Fruit fly (Drosophila melanogaster) whole organism, wandering third instar larva: ENCODE results near the gene kon.

Source experiments
- CrebA ChIP-seq: fragments of 200-800 bp; sonication (Bioruptor generic); optimal IDR thresholded peaks from 2 replicates; lab custom pipeline; 2016; ENCODE audit warnings: missing biosample characterization, mild to moderate bottlenecking, missing genetic modification characterization, borderline replicate concordance
- Dfd ChIP-seq: fragments of >200 bp; optimal IDR thresholded peaks from 2 replicates; lab custom pipeline; 2017; ENCODE audit warnings: missing biosample characterization, missing genetic modification characterization
- Dif ChIP-seq: fragments of 200-275, 200-300 bp; sonication (Bioruptor generic); optimal IDR thresholded peaks from 2 replicates; lab custom pipeline; 2018; ENCODE audit warnings: missing biosample characterization, missing genetic modification characterization; ENCODE audit not compliant: partially characterized antibody
- GATAd ChIP-seq: sonication (Bioruptor generic); optimal IDR thresholded peaks from 2 replicates; lab custom pipeline; 2016; ENCODE audit warnings: missing biosample characterization, missing genetic modification characterization
- HLH106 ChIP-seq: fragments of 200-800 bp; optimal IDR thresholded peaks from 3 replicates; lab custom pipeline; 2019; ENCODE audit warnings: missing biosample characterization, mild to moderate bottlenecking, missing genetic modification characterization, moderate library complexity
- Hnf4 ChIP-seq: fragments of 200-800 bp; sonication (Bioruptor generic); optimal IDR thresholded peaks from 2 replicates; lab custom pipeline; 2016; ENCODE audit warnings: missing biosample characterization, mild to moderate bottlenecking, missing genetic modification characterization
- Hr78 ChIP-seq: fragments of >200 bp; optimal IDR thresholded peaks from 2 replicates; lab custom pipeline; 2017; ENCODE audit warnings: missing biosample characterization, missing genetic modification characterization
- Hr83 ChIP-seq: fragments of 200-300 bp; sonication (Bioruptor generic); optimal IDR thresholded peaks from 2 replicates; lab custom pipeline; 2016; ENCODE audit warnings: missing biosample characterization, mild to moderate bottlenecking, missing genetic modification characterization, moderate library complexity; ENCODE audit not compliant: poor library complexity, severe bottlenecking
- N ChIP-seq: fragments of >200 bp; optimal IDR thresholded peaks from 2 replicates; lab custom pipeline; 2018; ENCODE audit warnings: missing biosample characterization, missing external identifiers, missing genetic modification characterization
- Sp1 ChIP-seq: fragments of 200-800 bp; sonication (Bioruptor generic); optimal IDR thresholded peaks from 3 replicates; lab custom pipeline; 2019; ENCODE audit warnings: missing biosample characterization, mild to moderate bottlenecking, missing genetic modification characterization, moderate library complexity
- Vsx2 ChIP-seq: fragments of 200-300, 225-300 bp; sonication (Bioruptor generic); optimal IDR thresholded peaks from 2 replicates; lab custom pipeline; 2018; ENCODE audit warnings: missing biosample characterization, missing genetic modification characterization; ENCODE audit not compliant: partially characterized antibody
- br ChIP-seq: fragments of 200-800 bp; sonication (Bioruptor generic); optimal IDR thresholded peaks from 2 replicates; lab custom pipeline; 2016; ENCODE audit warnings: missing biosample characterization, missing genetic modification characterization
- dl ChIP-seq, 2 experiments: fragments of 175-275, 200-275 bp in 1 of 2; fragments of 200-275 bp in 1 of 2; sonication (Bioruptor generic); optimal IDR thresholded peaks; lab custom pipeline; 2018; ENCODE audit warnings: mild to moderate bottlenecking in 2 of 2, missing biosample characterization in 2 of 2, missing genetic modification characterization in 2 of 2, moderate library complexity in 2 of 2; ENCODE audit not compliant: partially characterized antibody in 2 of 2, insufficient read depth in 1 of 2
- dmrt93B ChIP-seq: fragments of 200-800 bp; sonication (Bioruptor generic); optimal IDR thresholded peaks from 2 replicates; lab custom pipeline; 2018; ENCODE audit warnings: missing biosample characterization, mild to moderate bottlenecking, missing genetic modification characterization
- dsf ChIP-seq: sonication (Bioruptor generic); optimal IDR thresholded peaks from 2 replicates; lab custom pipeline; 2016; ENCODE audit warnings: missing biosample characterization, missing genetic modification characterization, borderline replicate concordance
- ey ChIP-seq: fragments of 200-800 bp; sonication (Bioruptor generic); optimal IDR thresholded peaks from 2 replicates; lab custom pipeline; 2016; ENCODE audit warnings: missing biosample characterization, missing genetic modification characterization
- foxo ChIP-seq, 2 experiments: fragments of 200-800 bp; sonication (Bioruptor generic); optimal IDR thresholded peaks; 2 replicates in 1 of 2; 3 replicates in 1 of 2; lab custom pipeline; 2016 to 2017; ENCODE audit warnings: missing biosample characterization in 2 of 2, missing genetic modification characterization in 2 of 2
- fru ChIP-seq: fragments of 200-800 bp; sonication (Bioruptor generic); optimal IDR thresholded peaks from 3 replicates; lab custom pipeline; 2016; ENCODE audit warnings: missing biosample characterization, mild to moderate bottlenecking, missing genetic modification characterization
- h ChIP-seq: fragments of 200-800 bp; sonication (Bioruptor generic); optimal IDR thresholded peaks from 3 replicates; lab custom pipeline; 2016; ENCODE audit warnings: missing biosample characterization, mild to moderate bottlenecking, missing genetic modification characterization
- jim ChIP-seq: fragments of 175-275, 200-325 bp; sonication (Bioruptor generic); optimal IDR thresholded peaks from 2 replicates; lab custom pipeline; 2016; ENCODE audit warnings: missing biosample characterization, mild to moderate bottlenecking, missing genetic modification characterization
- lola ChIP-seq: fragments of >200 bp; optimal IDR thresholded peaks from 2 replicates; lab custom pipeline; 2017; ENCODE audit warnings: missing biosample characterization, missing genetic modification characterization
- psq ChIP-seq: fragments of 200-800 bp; sonication (Bioruptor generic); optimal IDR thresholded peaks from 3 replicates; lab custom pipeline; 2017; ENCODE audit warnings: missing biosample characterization, mild to moderate bottlenecking, missing genetic modification characterization, moderate library complexity
- rgr ChIP-seq: fragments of 200-800 bp; sonication (Bioruptor generic); optimal IDR thresholded peaks from 3 replicates; lab custom pipeline; 2016; ENCODE audit warnings: missing biosample characterization, mild to moderate bottlenecking, missing genetic modification characterization
- sage ChIP-seq: fragments of 200-800 bp; sonication (Bioruptor generic); optimal IDR thresholded peaks from 2 replicates; lab custom pipeline; 2016; ENCODE audit warnings: missing biosample characterization, mild to moderate bottlenecking, missing genetic modification characterization
- sv ChIP-seq: fragments of 200-800 bp; sonication (Bioruptor generic); optimal IDR thresholded peaks from 3 replicates; lab custom pipeline; 2016; ENCODE audit warnings: missing biosample characterization, missing genetic modification characterization
- tai ChIP-seq: sonication (Bioruptor generic); optimal IDR thresholded peaks from 2 replicates; lab custom pipeline; 2016; ENCODE audit warnings: missing biosample characterization, missing genetic modification characterization
- woc ChIP-seq: sonication (Bioruptor generic); optimal IDR thresholded peaks from 2 replicates; lab custom pipeline; 2016; ENCODE audit warnings: missing biosample characterization, mild to moderate bottlenecking, missing genetic modification characterization

kon gene

dm6 chr2L:18469544-18470109 is 34.2 kb downstream of the kon start:
- TF ChIP-seq Vsx2 (GFP tag; lab: Kevin White, UChicago) (peak; percentile 62), woc (GFP tag; lab: Kevin White, UChicago) (no peak), psq (GFP tag; lab: Kevin White, UChicago) (peak; percentile 31)

dm6 chr2L:18468607-18469015 is 35.2 kb downstream of the kon start:
- no peak for TF ChIP-seq sv (GFP tag; lab: Kevin White, UChicago)
- no peak for TF ChIP-seq tai (GFP tag; lab: Kevin White, UChicago)
- peak; percentile 23 for TF ChIP-seq br (GFP tag; lab: Kevin White, UChicago)
- TF ChIP-seq woc (GFP tag; lab: Kevin White, UChicago), result peak; percentile 36
- TF ChIP-seq Dfd, result no peak
- TF ChIP-seq rgr, result peak; percentile 3
- peak; percentile 5 to 14 for TF ChIP-seq dl (GFP tag; optimal IDR thresholded peaks at IDR 0.05; lab: Kevin White, UChicago; ENCODE audit: insufficient read depth in 1 of 2, partially characterized antibody in 2 of 2)
- no peak for TF ChIP-seq dmrt93B (GFP tag; lab: Kevin White, UChicago)
- no peak for TF ChIP-seq Vsx2 (GFP tag; lab: Kevin White, UChicago)
- TF ChIP-seq lola, result no peak
- TF ChIP-seq foxo (GFP tag; optimal IDR thresholded peaks at IDR 0.05; lab: Kevin White, UChicago), result peak in 1 of 2 experiments; percentile 45
- peak; percentile 40 for TF ChIP-seq fru (GFP tag; lab: Kevin White, UChicago)
- TF ChIP-seq ey (GFP tag; lab: Kevin White, UChicago), result peak; percentile 53
- no peak for TF ChIP-seq sage (GFP tag; lab: Kevin White, UChicago)
- no peak for TF ChIP-seq dsf (GFP tag; lab: Kevin White, UChicago)
- TF ChIP-seq jim (GFP tag; lab: Kevin White, UChicago), result no peak
- TF ChIP-seq Dif (GFP tag; lab: Kevin White, UChicago), result peak; percentile 51
- no peak for TF ChIP-seq N (GFP tag; lab: Kevin White, UChicago)
- TF ChIP-seq h (GFP tag; lab: Kevin White, UChicago), result peak; percentile 21
- peak; percentile 97 for TF ChIP-seq psq (GFP tag; lab: Kevin White, UChicago)
- peak; percentile 6 for TF ChIP-seq Hnf4 (GFP tag; lab: Kevin White, UChicago)
- TF ChIP-seq HLH106, result peak; percentile 37
- TF ChIP-seq Hr78 (GFP tag; lab: Kevin White, UChicago), result no peak

DNA sequence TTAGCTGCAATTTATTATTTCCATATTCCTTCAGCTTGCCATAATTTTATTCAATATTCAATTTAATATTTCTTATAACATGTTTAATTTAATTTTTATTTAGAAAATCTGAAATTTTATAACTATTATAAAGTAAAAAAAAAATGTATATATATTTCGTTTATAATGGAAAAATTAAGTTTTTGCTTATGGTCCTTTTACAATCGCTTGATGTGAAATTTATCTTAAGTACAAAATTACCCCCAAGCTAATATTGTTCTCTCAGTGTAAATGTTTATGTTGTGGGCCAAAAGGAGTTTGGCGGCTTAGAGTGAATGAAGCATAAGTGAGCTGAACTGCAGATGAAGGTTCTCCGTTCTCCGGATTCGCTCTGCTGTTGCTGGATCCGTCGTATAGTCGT is 35.8 kb downstream of the kon start:
- TF ChIP-seq Hnf4 (GFP tag; lab: Kevin White, UChicago) (no peak), Sp1 (GFP tag; lab: Kevin White, UChicago) (peak; percentile 67), dmrt93B (GFP tag; lab: Kevin White, UChicago) (peak; percentile 11), GATAd (GFP tag; lab: Kevin White, UChicago) (no peak), br (GFP tag; lab: Kevin White, UChicago) (no peak), HLH106 (peak; percentile 54), dl (GFP tag; optimal IDR thresholded peaks at IDR 0.05; lab: Kevin White, UChicago; ENCODE audit: insufficient read depth in 1 of 2, partially characterized antibody in 2 of 2) (no peak), rgr (peak; percentile 14), tai (GFP tag; lab: Kevin White, UChicago) (no peak), sv (GFP tag; lab: Kevin White, UChicago) (no peak), h (GFP tag; lab: Kevin White, UChicago) (no peak), sage (GFP tag; lab: Kevin White, UChicago) (no peak), Dif (GFP tag; lab: Kevin White, UChicago) (no peak)

DNA sequence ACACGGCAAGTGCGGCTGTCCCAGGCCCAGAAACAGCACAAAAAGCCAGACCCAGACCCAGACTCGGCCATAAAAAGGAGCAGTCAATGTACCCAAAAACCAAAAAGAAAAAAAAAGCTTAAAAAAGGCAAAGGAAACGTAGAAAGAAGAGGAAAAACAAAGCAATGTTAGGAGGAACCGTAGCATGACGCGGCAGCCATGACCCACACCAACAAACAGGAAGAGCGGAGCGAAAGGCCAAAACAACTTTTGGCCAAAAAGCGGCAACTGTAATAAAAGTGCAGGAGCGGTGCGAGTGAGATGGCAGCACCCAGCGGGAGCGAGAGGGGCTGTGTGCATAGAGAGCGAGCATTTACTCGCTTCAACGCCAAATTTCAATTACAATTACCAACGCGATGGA is 36.3 kb downstream of the kon start:
- TF ChIP-seq Hr83 (GFP tag; lab: Kevin White, UChicago), result no peak
- TF ChIP-seq ey (GFP tag; lab: Kevin White, UChicago), result no peak
- TF ChIP-seq psq (GFP tag; lab: Kevin White, UChicago), result peak; percentile 67
- no peak for TF ChIP-seq tai (GFP tag; lab: Kevin White, UChicago)
- TF ChIP-seq CrebA (GFP tag; lab: Kevin White, UChicago), result peak; percentile 26
- no peak for TF ChIP-seq Sp1 (GFP tag; lab: Kevin White, UChicago)
- TF ChIP-seq dl (GFP tag; optimal IDR thresholded peaks at IDR 0.05; lab: Kevin White, UChicago; ENCODE audit: insufficient read depth in 1 of 2, partially characterized antibody in 2 of 2), result peak in 1 of 2 experiments; percentile 16
- TF ChIP-seq woc (GFP tag; lab: Kevin White, UChicago), result no peak
- no peak for TF ChIP-seq HLH106
- peak; percentile 10 for TF ChIP-seq Dif (GFP tag; lab: Kevin White, UChicago)
